Fruit fly (Drosophila melanogaster) S2 (cell line): ENCODE results near the gene Ndf.

Source experiments
- CG8478 ChIP-seq: fragments of >200 bp; optimal IDR thresholded peaks from 2 replicates; lab custom pipeline; 2018
- CTCF ChIP-seq, 2 experiments: fragments of >200 bp; optimal IDR thresholded peaks; 2 replicates each; lab custom pipeline; 2018

- TF ChIP-seq CTCF (optimal IDR thresholded peaks at IDR 0.05; lab: Kevin White, UChicago) (no peak), CG8478 (lab: Kevin White, UChicago) (no peak)
Observed at dm6 chr2L:9994382-9994781, 9.2 kb upstream of the Ndf start.
